Worm (Caenorhabditis elegans) whole organism, young adult: ENCODE data around the gene srz-25.

Experiments used
- B0035.1 ChIP-seq: sonication (generic microtip); optimal IDR thresholded peaks from 2 replicates; lab custom pipeline; 2016; ENCODE audit warnings: missing genetic modification characterization, mild to moderate bottlenecking, missing compliant biosample characterization, missing genotype, missing genetic modification reagents
- B0261.1 ChIP-seq: sonication (generic microtip); optimal IDR thresholded peaks from 2 replicates; lab custom pipeline; 2016; ENCODE audit warnings: mild to moderate bottlenecking, missing genetic modification characterization, moderate library complexity, missing compliant biosample characterization
- F10E7.11 ChIP-seq: sonication (generic microtip); optimal IDR thresholded peaks from 2 replicates; lab custom pipeline; 2017; ENCODE audit warnings: mild to moderate bottlenecking, missing genetic modification characterization, moderate library complexity, missing compliant biosample characterization
- F55B11.4 ChIP-seq: sonication (generic microtip); optimal IDR thresholded peaks from 2 replicates; lab custom pipeline; 2016; ENCODE audit warnings: missing compliant biosample characterization, missing genetic modification characterization, borderline replicate concordance; ENCODE audit not compliant: insufficient read depth
- K11D2.4 ChIP-seq: fragments of 200-800 bp; sonication (Bioruptor generic); IDR thresholded peaks from 2 replicates; pipeline ENCODE4 v1.3.6; 2022; ENCODE audit warnings: missing genetic modification reagents, missing genetic modification characterization, missing compliant biosample characterization
- Y56A3A.18 ChIP-seq: fragments of 200-800 bp; sonication (Bioruptor generic); IDR thresholded peaks from 2 replicates; pipeline ENCODE4 v1.3.6; 2022; ENCODE audit warnings: missing genetic modification reagents, missing genetic modification characterization, missing compliant biosample characterization
- ama-1 ChIP-seq, 3 experiments: fragments of 150-350 bp in 1 of 3; sonication (generic microtip) in 2 of 3; optimal IDR thresholded peaks; 2 replicates each; lab custom pipeline; 2014 to 2018; ENCODE audit warnings: missing biosample characterization in 2 of 3, missing genetic modification characterization in 2 of 3, missing genetic modification reagents in 2 of 3
- athp-1 ChIP-seq: sonication (generic microtip); optimal IDR thresholded peaks from 2 replicates; lab custom pipeline; 2017; ENCODE audit warnings: mild to moderate bottlenecking, missing genetic modification characterization, missing compliant biosample characterization
- attf-5 ChIP-seq: fragments of 200-800 bp; sonication (Bioruptor generic); optimal IDR thresholded peaks from 2 replicates; lab custom pipeline; 2018; ENCODE audit warnings: mild to moderate bottlenecking, missing genetic modification characterization, missing compliant biosample characterization
- attf-6 ChIP-seq: fragments of 200-800 bp; sonication (Bioruptor generic); IDR thresholded peaks from 2 replicates; pipeline ENCODE4 v1.3.6; 2022; ENCODE audit warnings: missing genetic modification reagents, missing genetic modification characterization, missing compliant biosample characterization
- bed-1 ChIP-seq: fragments of 200-800 bp; sonication (Bioruptor generic); IDR thresholded peaks from 2 replicates; pipeline ENCODE4 v1.3.6; 2022; ENCODE audit warnings: missing genetic modification reagents, missing genetic modification characterization, missing compliant biosample characterization
- cebp-1 ChIP-seq, 2 experiments: fragments of 200-800 bp in 1 of 2; sonication (Bioruptor generic) in 1 of 2; sonication (generic microtip) in 1 of 2; IDR thresholded peaks in 1 of 2; optimal IDR thresholded peaks in 1 of 2; 2 replicates each; pipeline versions ENCODE4 v1.3.6 to Lab custom; 2017 to 2022; ENCODE audit warnings: missing compliant biosample characterization in 2 of 2, missing genetic modification characterization in 2 of 2, mild to moderate bottlenecking in 1 of 2, missing genetic modification reagents in 1 of 2, moderate library complexity in 1 of 2
- ceh-100 ChIP-seq: fragments of 200-800 bp; sonication (Bioruptor generic); IDR thresholded peaks from 2 replicates; pipeline ENCODE4 v1.3.6; 2022; ENCODE audit warnings: missing genetic modification reagents, missing genetic modification characterization, missing compliant biosample characterization
- ceh-58 ChIP-seq: fragments of 200-800 bp; sonication (Bioruptor generic); IDR thresholded peaks from 2 replicates; pipeline ENCODE4 v1.3.6; 2022; ENCODE audit warnings: missing genetic modification characterization, missing compliant biosample characterization
- dpl-1 ChIP-seq: fragments of 150-350 bp; optimal IDR thresholded peaks from 2 replicates; lab custom pipeline; 2014; ENCODE audit warnings: missing biosample characterization, missing genetic modification reagents, missing genetic modification characterization
- efl-1 ChIP-seq: fragments of 150-350 bp; optimal IDR thresholded peaks from 2 replicates; lab custom pipeline; 2014; ENCODE audit warnings: missing biosample characterization, missing genetic modification reagents, missing genetic modification characterization
- ets-4 ChIP-seq: fragments of 200-800 bp; sonication (Bioruptor generic); optimal IDR thresholded peaks from 2 replicates; lab custom pipeline; 2018; ENCODE audit warnings: mild to moderate bottlenecking, missing genetic modification characterization, missing compliant biosample characterization
- hsf-1 ChIP-seq: fragments of 200-800 bp; sonication (Bioruptor generic); IDR thresholded peaks from 2 replicates; pipeline ENCODE4 v1.3.6; 2022; ENCODE audit warnings: missing genetic modification reagents, missing genetic modification characterization, missing compliant biosample characterization
- lag-1 ChIP-seq: fragments of 200-800 bp; sonication (Bioruptor generic); IDR thresholded peaks from 2 replicates; pipeline ENCODE4 v1.3.6; 2022; ENCODE audit warnings: missing genetic modification reagents, missing genetic modification characterization, missing compliant biosample characterization
- let-607 ChIP-seq, 2 experiments: fragments of 200-800 bp in 1 of 2; sonication (Bioruptor generic) in 1 of 2; sonication (generic microtip) in 1 of 2; optimal IDR thresholded peaks; 2 replicates each; lab custom pipeline; 2016 to 2018; ENCODE audit warnings: mild to moderate bottlenecking in 2 of 2, missing compliant biosample characterization in 2 of 2, missing genetic modification characterization in 2 of 2, moderate library complexity in 2 of 2, missing genotype in 1 of 2
- lir-1 ChIP-seq: fragments of 200-800 bp; sonication (Bioruptor generic); conservative IDR thresholded peaks from 2 replicates; pipeline ENCODE4 v1.3.6; 2022; ENCODE audit warnings: missing genetic modification reagents, missing genetic modification characterization, missing compliant biosample characterization
- madf-3 ChIP-seq: fragments of 200-800 bp; sonication (Bioruptor generic); IDR thresholded peaks from 2 replicates; pipeline ENCODE4 v1.3.6; 2022; ENCODE audit warnings: missing genetic modification reagents, missing genetic modification characterization, missing compliant biosample characterization
- nhr-120 ChIP-seq: fragments of 200-800 bp; sonication (Bioruptor generic); IDR thresholded peaks from 2 replicates; pipeline ENCODE4 v1.3.6; 2022; ENCODE audit warnings: missing genetic modification characterization, missing compliant biosample characterization
- nhr-80 ChIP-seq: sonication (generic microtip); optimal IDR thresholded peaks from 2 replicates; lab custom pipeline; 2016; ENCODE audit warnings: missing genetic modification characterization, missing compliant biosample characterization
- nhr-90 ChIP-seq: sonication (generic microtip); optimal IDR thresholded peaks from 2 replicates; lab custom pipeline; 2016; ENCODE audit warnings: missing genotype, mild to moderate bottlenecking, missing genetic modification characterization, missing compliant biosample characterization
- pbrm-1 ChIP-seq: fragments of 200-800 bp; sonication (Bioruptor generic); IDR thresholded peaks from 2 replicates; pipeline ENCODE4 v1.3.6; 2022; ENCODE audit warnings: missing genetic modification reagents, missing genetic modification characterization, missing compliant biosample characterization
- sptf-2 ChIP-seq: fragments of 200-800 bp; sonication (Bioruptor generic); optimal IDR thresholded peaks from 2 replicates; lab custom pipeline; 2018; ENCODE audit warnings: mild to moderate bottlenecking, missing genetic modification characterization, missing compliant biosample characterization
- tbp1 ChIP-seq: fragments of 200-800 bp; sonication (Bioruptor generic); optimal IDR thresholded peaks from 2 replicates; lab custom pipeline; 2018; ENCODE audit warnings: mild to moderate bottlenecking, missing genetic modification characterization, missing compliant biosample characterization
- xnd-1 ChIP-seq: sonication (generic microtip); optimal IDR thresholded peaks from 2 replicates; lab custom pipeline; 2016; ENCODE audit warnings: missing genotype, missing genetic modification reagents, missing genetic modification characterization, missing compliant biosample characterization
- zfh-2 ChIP-seq: fragments of 200-800 bp; sonication (Bioruptor generic); conservative IDR thresholded peaks from 2 replicates; pipeline ENCODE4 v1.3.6; 2022; ENCODE audit warnings: missing genetic modification reagents, missing genetic modification characterization, missing compliant biosample characterization
- ztf-6 ChIP-seq: fragments of 200-800 bp; sonication (Bioruptor generic); IDR thresholded peaks from 2 replicates; pipeline ENCODE4 v1.3.6; 2022; ENCODE audit warnings: missing genetic modification reagents, missing genetic modification characterization, missing compliant biosample characterization

Gene srz-25

ce11 chrV:17540295-17540694, at the start of gene srz-25:
TSS of gene srz-25 (plus strand) at chrV:17540595.
- TF ChIP-seq bed-1 (GFP tag; lab: Robert Waterston, UW) (no peak), efl-1 (no peak), nhr-90 (no peak), B0261.1 (no peak), sptf-2 (no peak), ceh-100 (GFP tag; lab: Robert Waterston, UW) (no peak), cebp-1 (GFP tag; IDR thresholded peaks at IDR 0.05; lab: Robert Waterston, UW) (no peak), cebp-1 (tag; optimal IDR thresholded peaks at IDR 0.05; lab: Kevin White, UChicago) (no peak), hsf-1 (GFP tag; lab: Robert Waterston, UW) (no peak), ets-4 (no peak)
- TF ChIP-seq, all 124 proteins: peak for 0

DNA sequence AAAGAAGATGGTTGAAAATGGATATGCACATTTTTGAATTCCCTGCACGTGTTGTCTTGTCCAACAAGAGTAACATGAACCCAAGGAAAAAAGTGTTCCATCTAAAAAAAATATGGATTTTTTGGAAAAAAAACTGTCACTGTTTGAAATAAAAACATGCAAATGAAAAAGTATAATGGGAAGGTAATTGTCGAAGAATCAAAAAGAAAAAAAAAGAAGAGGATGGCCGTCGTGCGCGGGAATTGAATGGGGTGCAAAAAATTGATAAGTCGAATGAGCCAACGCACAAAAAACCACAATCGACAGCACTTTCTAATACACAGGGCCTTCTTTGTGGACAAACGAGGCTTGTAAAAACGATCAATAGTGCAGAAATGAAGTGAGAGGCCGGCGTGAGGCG, 46.7 kb upstream of the srz-25 start, which contains the start of gene fbxa-102:
TSS of gene fbxa-102 (minus strand) at position 101 of the 400 bp plus-strand sequence.
- TF ChIP-seq madf-3 (GFP tag; lab: Robert Waterston, UW) (no peak), K11D2.4 (GFP tag; lab: Robert Waterston, UW) (no peak), lag-1 (GFP tag; lab: Robert Waterston, UW) (no peak), nhr-80 (no peak), attf-6 (GFP tag; lab: Robert Waterston, UW) (no peak), ama-1 (optimal IDR thresholded peaks at IDR 0.05; lab: Kevin White, UChicago) (no peak), ama-1 (GFP tag; optimal IDR thresholded peaks at IDR 0.05; lab: Kevin White, UChicago) (no peak), hsf-1 (GFP tag; lab: Robert Waterston, UW) (no peak), tbp1 (GFP tag; lab: Kevin White, UChicago) (no peak)

ce11 chrV:17496071-17496470, 44.3 kb upstream of the srz-25 start, which contains the start of gene srh-118:
TSS of gene srh-118 (minus strand) at chrV:17496171.
- TF ChIP-seq Y56A3A.18 (GFP tag; lab: Robert Waterston, UW) (no peak), let-607 (tag; optimal IDR thresholded peaks at IDR 0.05; lab: Kevin White, UChicago) (no peak), tbp1 (GFP tag; lab: Kevin White, UChicago) (no peak), ama-1 (optimal IDR thresholded peaks at IDR 0.05; lab: Kevin White, UChicago) (no peak), ama-1 (GFP tag; optimal IDR thresholded peaks at IDR 0.05; lab: Kevin White, UChicago) (no peak), dpl-1 (GFP tag; lab: Kevin White, UChicago) (no peak), B0035.1 (tag; lab: Kevin White, UChicago) (no peak), athp-1 (tag; lab: Kevin White, UChicago) (no peak)

ce11 chrV:17500055-17500454, 40.3 kb upstream of the srz-25 start:
- TF ChIP-seq nhr-120 (GFP tag; lab: Robert Waterston, UW), result 0 out of 2 replicates have a peak, but pooled peaks have one; percentile 52
- no peak for TF ChIP-seq attf-6 (GFP tag; lab: Robert Waterston, UW)
- no peak for TF ChIP-seq nhr-80
- TF ChIP-seq ceh-58, result 0 out of 2 replicates have a peak, but pooled peaks have one; percentile 17
- peak; percentile 74 for TF ChIP-seq zfh-2 (GFP tag; lab: Robert Waterston, UW)

ce11 chrV:17506289-17506688, 34.1 kb upstream of the srz-25 start, which contains the start of gene srw-31:
TSS of gene srw-31 (plus strand) at chrV:17506589.
- no peak for TF ChIP-seq lir-1 (GFP tag; lab: Robert Waterston, UW)
- TF ChIP-seq pbrm-1 (GFP tag; lab: Robert Waterston, UW), result no peak
- TF ChIP-seq F55B11.4 (tag; lab: Kevin White, UChicago), result no peak
- no peak for TF ChIP-seq xnd-1 (tag; lab: Kevin White, UChicago)
- TF ChIP-seq F10E7.11, result no peak
- no peak for TF ChIP-seq attf-5 (GFP tag; lab: Kevin White, UChicago)
- no peak for TF ChIP-seq ztf-6 (GFP tag; lab: Robert Waterston, UW)
